Worm (Caenorhabditis elegans) whole organism, late embryonic: Measurements from ENCODE around the gene emg-1.

ENCODE experiments used
- ahr-1 ChIP-seq: sonication (generic microtip); optimal IDR thresholded peaks from 2 replicates; lab custom pipeline; 2016; ENCODE audit warnings: missing genetic modification characterization, missing compliant biosample characterization
- ceh-31 ChIP-seq: sonication (generic microtip); optimal IDR thresholded peaks from 2 replicates; lab custom pipeline; 2016; ENCODE audit warnings: missing genetic modification characterization, missing compliant biosample characterization
- ets-4 ChIP-seq: sonication (generic microtip); optimal IDR thresholded peaks from 2 replicates; lab custom pipeline; 2016; ENCODE audit warnings: missing genetic modification characterization, missing compliant biosample characterization
- pag-3 ChIP-seq: sonication (generic microtip); optimal IDR thresholded peaks from 2 replicates; lab custom pipeline; 2016; ENCODE audit warnings: missing compliant biosample characterization, missing genetic modification characterization, borderline replicate concordance
- pha-2 ChIP-seq: sonication (generic microtip); optimal IDR thresholded peaks from 2 replicates; lab custom pipeline; 2017; ENCODE audit warnings: mild to moderate bottlenecking, missing genetic modification characterization, missing compliant biosample characterization
- syd-9 ChIP-seq: sonication (generic microtip); optimal IDR thresholded peaks from 2 replicates; lab custom pipeline; 2016; ENCODE audit warnings: mild to moderate bottlenecking, missing genetic modification characterization, moderate library complexity, missing compliant biosample characterization

- TF ChIP-seq ceh-31 (tag; lab: Kevin White, UChicago) (no peak), ets-4 (no peak), pag-3 (tag; lab: Kevin White, UChicago) (no peak), syd-9 (tag; lab: Kevin White, UChicago) (no peak), pha-2 (tag; lab: Kevin White, UChicago) (no peak), ahr-1 (tag; lab: Kevin White, UChicago) (no peak)
Observed at ce11 chrIII:10654718-10655117, 5.4 kb downstream of the emg-1 start, which contains the start of gene cnt-2.
